Worm (Caenorhabditis elegans): ENCODE results near the gene F46C8.1.

ce11 chrX:7547696-7548095 is 562 bp upstream of the F46C8.1 start:
- TF ChIP-seq ztf-22 (GFP tag; optimal IDR thresholded peaks at IDR 0.05) (no peak), egl-18 (GFP tag; IDR thresholded peaks at IDR 0.05) (no peak), dpff-1 (tag; optimal IDR thresholded peaks at IDR 0.05) (no peak), snpc-1.1 (tag; optimal IDR thresholded peaks at IDR 0.05; ENCODE audit: insufficient read depth) (no peak), hlh-26 (GFP tag; conservative IDR thresholded peaks at IDR 0.05) (no peak)
